Worm (Caenorhabditis elegans): ENCODE measurements around the gene Y22D7AL.1.

- TF ChIP-seq elt-1 (tag; optimal IDR thresholded peaks at IDR 0.05) (no peak), nhr-77 (tag; optimal IDR thresholded peaks at IDR 0.05) (no peak), nhr-237 (tag; optimal IDR thresholded peaks at IDR 0.05) (no peak), nhr-12 (tag; optimal IDR thresholded peaks at IDR 0.05) (no peak), ceh-82 (tag; optimal IDR thresholded peaks at IDR 0.05) (no peak), ZK546.5 (tag; optimal IDR thresholded peaks at IDR 0.05) (no peak), lin-13 (GFP tag; optimal IDR thresholded peaks at IDR 0.05) (no peak), fos-1 (tag; optimal IDR thresholded peaks at IDR 0.05) (no peak), crh-2 (tag; optimal IDR thresholded peaks at IDR 0.05) (no peak), nhr-11 (tag; optimal IDR thresholded peaks at IDR 0.05) (no peak), ztf-4 (tag; optimal IDR thresholded peaks at IDR 0.05) (no peak), ztf-11 (tag; optimal IDR thresholded peaks at IDR 0.05) (no peak), lin-39 (tag; optimal IDR thresholded peaks at IDR 0.05) (no peak), F13H6.1 (tag; optimal IDR thresholded peaks at IDR 0.05) (no peak)
These were observed 32.8 kb upstream of the Y22D7AL.1 start, which contains the start of gene hsp-60 for ce11 chrIII:1619442-1619841.
